Worm (Caenorhabditis elegans) whole organism, young adult: Measurements from ENCODE around the gene clec-214.

Source experiments
- F10E7.11 ChIP-seq: sonication (generic microtip); optimal IDR thresholded peaks from 2 replicates; lab custom pipeline; 2017; ENCODE audit warnings: mild to moderate bottlenecking, missing genetic modification characterization, moderate library complexity, missing compliant biosample characterization
- F23B12.7 ChIP-seq: sonication (generic microtip); optimal IDR thresholded peaks from 2 replicates; lab custom pipeline; 2017; ENCODE audit warnings: missing genetic modification characterization, mild to moderate bottlenecking, missing compliant biosample characterization, antibody characterized with exemption, moderate library complexity; ENCODE audit not compliant: insufficient read depth
- Y79H2A.3 ChIP-seq: fragments of 200-800 bp; sonication (Bioruptor generic); conservative IDR thresholded peaks from 2 replicates; pipeline ENCODE4 v1.3.6; 2022; ENCODE audit warnings: missing genetic modification reagents, missing genetic modification characterization, missing compliant biosample characterization
- ZK185.1 ChIP-seq: sonication (generic microtip); optimal IDR thresholded peaks from 2 replicates; lab custom pipeline; 2016; ENCODE audit warnings: mild to moderate bottlenecking, missing genetic modification characterization, missing compliant biosample characterization; ENCODE audit not compliant: poor library complexity, severe bottlenecking
- dpff-1 ChIP-seq: sonication (generic microtip); optimal IDR thresholded peaks from 2 replicates; lab custom pipeline; 2017; ENCODE audit warnings: mild to moderate bottlenecking, missing genetic modification characterization, missing compliant biosample characterization
- efl-1 ChIP-seq: fragments of 150-350 bp; optimal IDR thresholded peaks from 2 replicates; lab custom pipeline; 2014; ENCODE audit warnings: missing biosample characterization, missing genetic modification reagents, missing genetic modification characterization
- ets-4 ChIP-seq: fragments of 200-800 bp; sonication (Bioruptor generic); optimal IDR thresholded peaks from 2 replicates; lab custom pipeline; 2018; ENCODE audit warnings: mild to moderate bottlenecking, missing genetic modification characterization, missing compliant biosample characterization
- nhr-80 ChIP-seq: sonication (generic microtip); optimal IDR thresholded peaks from 2 replicates; lab custom pipeline; 2016; ENCODE audit warnings: missing genetic modification characterization, missing compliant biosample characterization
- ztf-18 ChIP-seq: sonication (generic microtip); optimal IDR thresholded peaks from 2 replicates; lab custom pipeline; 2016; ENCODE audit warnings: missing genotype, mild to moderate bottlenecking, missing genetic modification characterization, missing compliant biosample characterization
- ztf-6 ChIP-seq: fragments of 200-800 bp; sonication (Bioruptor generic); IDR thresholded peaks from 2 replicates; pipeline ENCODE4 v1.3.6; 2022; ENCODE audit warnings: missing genetic modification reagents, missing genetic modification characterization, missing compliant biosample characterization

DNA sequence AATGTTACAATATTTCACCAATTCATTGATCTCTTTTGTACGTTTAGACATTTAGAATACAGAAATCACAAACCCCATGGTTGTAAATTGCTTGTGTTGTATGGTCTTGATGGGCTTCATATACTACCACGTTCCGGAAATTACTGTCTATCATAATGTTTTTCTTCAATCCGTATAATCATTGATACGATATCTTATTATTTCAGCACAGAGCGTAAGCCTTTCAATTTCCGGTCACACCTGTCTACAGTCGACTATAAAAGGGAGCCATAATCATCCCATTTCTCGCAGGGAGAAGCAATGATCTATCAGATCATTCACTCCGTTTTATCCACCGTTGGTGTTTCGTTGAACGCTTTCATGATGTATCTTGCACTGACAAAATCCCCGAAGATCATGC lies 19.3 kb downstream of the clec-214 start, which contains the start of gene srd-30:
- no peak for TF ChIP-seq F10E7.11 (tag; lab: Kevin White, UChicago)
- no peak for TF ChIP-seq dpff-1 (tag; lab: Kevin White, UChicago)
- no peak for TF ChIP-seq efl-1
- no peak for TF ChIP-seq Y79H2A.3 (GFP tag; lab: Robert Waterston, UW)
- TF ChIP-seq ZK185.1 = no peak
- no peak for TF ChIP-seq F23B12.7 (tag; lab: Kevin White, UChicago)
- TF ChIP-seq ztf-18 (tag; lab: Kevin White, UChicago) = no peak
- no peak for TF ChIP-seq ztf-6 (GFP tag; lab: Robert Waterston, UW)
- no peak for TF ChIP-seq nhr-80 (tag; lab: Kevin White, UChicago)
- TF ChIP-seq ets-4 = no peak
